Worm (Caenorhabditis elegans): ENCODE data around the gene lips-10.

- TF ChIP-seq attf-6 (GFP tag; IDR thresholded peaks at IDR 0.05) (no peak), lin-35 (GFP tag; optimal IDR thresholded peaks at IDR 0.05) (no peak), unc-62 (GFP tag; optimal IDR thresholded peaks at IDR 0.05) (no peak), madf-10 (tag; optimal IDR thresholded peaks at IDR 0.05) (no peak), pha-4 (tag; optimal IDR thresholded peaks at IDR 0.05) (no peak), zim-3 (tag; optimal IDR thresholded peaks at IDR 0.05) (no peak), tbx-9 (tag; optimal IDR thresholded peaks at IDR 0.05; ENCODE audit: borderline replicate concordance) (no peak), lsl-1 (GFP tag; optimal IDR thresholded peaks at IDR 0.05) (no peak), dpl-1 (GFP tag; optimal IDR thresholded peaks at IDR 0.05) (no peak), ekl-4 (GFP tag; IDR thresholded peaks at IDR 0.05) (no peak), nhr-90 (tag; optimal IDR thresholded peaks at IDR 0.05) (no peak)
These were observed 27.9 kb downstream of the lips-10 start, which contains the start of gene F22B5.10 for ce11 chrII:8466874-8467273.
